Fruit fly (Drosophila melanogaster) whole organism, embryonic: ENCODE data around the gene aph-1.

Experiments
- Ada2b ChIP-seq: fragments of 200-800 bp; sonication (Bioruptor generic); IDR thresholded peaks from 2 replicates; pipeline ENCODE4 v1.3.6; 2022; ENCODE audit warnings: missing biosample characterization, missing genetic modification characterization
- Antp ChIP-seq: fragments of 200-800 bp; sonication (Bioruptor generic); optimal IDR thresholded peaks from 3 replicates; lab custom pipeline; 2016; ENCODE audit warnings: missing biosample characterization, missing genetic modification characterization
- Atf-2 ChIP-seq: fragments of 200-800 bp; sonication (Bioruptor generic); optimal IDR thresholded peaks from 2 replicates; lab custom pipeline; 2016; ENCODE audit warnings: missing biosample characterization, missing genetic modification characterization
- Bgb ChIP-seq: fragments of 200-800 bp; sonication (Bioruptor generic); IDR thresholded peaks from 2 replicates; pipeline ENCODE4 v1.3.6; 2022; ENCODE audit warnings: missing biosample characterization, missing genetic modification characterization; ENCODE audit not compliant: partially characterized antibody
- CG10209 ChIP-seq: fragments of 200-800 bp; sonication (Bioruptor generic); optimal IDR thresholded peaks from 3 replicates; lab custom pipeline; 2017; ENCODE audit warnings: missing biosample characterization, mild to moderate bottlenecking, missing genetic modification characterization, missing genetic modification reagents
- CG11093 ChIP-seq: fragments of 200-800 bp; sonication (Bioruptor generic); IDR thresholded peaks from 3 replicates; pipeline ENCODE4 v1.3.6; 2022; ENCODE audit warnings: missing biosample characterization, missing genetic modification characterization
- CG11398 ChIP-seq: fragments of 200-800 bp; sonication (Bioruptor generic); optimal IDR thresholded peaks from 2 replicates; lab custom pipeline; 2016; ENCODE audit warnings: missing biosample characterization, missing genetic modification characterization
- CG12236 ChIP-seq: fragments of 200-800 bp; sonication (Bioruptor generic); optimal IDR thresholded peaks from 2 replicates; lab custom pipeline; 2016; ENCODE audit warnings: missing biosample characterization, missing genetic modification characterization
- CG12769 ChIP-seq: fragments of 200-800 bp; sonication (Bioruptor generic); optimal IDR thresholded peaks from 2 replicates; lab custom pipeline; 2019; ENCODE audit warnings: missing biosample characterization, mild to moderate bottlenecking, missing genetic modification characterization, moderate library complexity
- CG12942 ChIP-seq: fragments of 200-800 bp; sonication (Bioruptor generic); optimal IDR thresholded peaks from 3 replicates; lab custom pipeline; 2016; ENCODE audit warnings: missing biosample characterization, missing genetic modification characterization
- CG13287 ChIP-seq: fragments of 200-800 bp; sonication (Bioruptor generic); IDR thresholded peaks from 2 replicates; pipeline ENCODE4 v1.3.6; 2022; ENCODE audit warnings: missing biosample characterization, missing genetic modification characterization; ENCODE audit not compliant: partially characterized antibody
- CG13296 ChIP-seq: fragments of 200-800 bp; sonication (Bioruptor generic); optimal IDR thresholded peaks from 3 replicates; lab custom pipeline; 2018; ENCODE audit warnings: missing biosample characterization, mild to moderate bottlenecking, missing genetic modification characterization
- CG13894 ChIP-seq: fragments of 200-800 bp; sonication (Bioruptor generic); optimal IDR thresholded peaks from 3 replicates; lab custom pipeline; 2018; ENCODE audit warnings: missing biosample characterization, mild to moderate bottlenecking, missing genetic modification characterization, moderate library complexity
- CG1792 ChIP-seq: fragments of 200-800 bp; sonication (Bioruptor generic); optimal IDR thresholded peaks from 2 replicates; lab custom pipeline; 2016; ENCODE audit warnings: missing biosample characterization, missing genetic modification characterization
- CG34224 ChIP-seq: fragments of 200-800 bp; sonication (Bioruptor generic); IDR thresholded peaks from 3 replicates; pipeline ENCODE4 v1.3.6; 2022; ENCODE audit warnings: missing biosample characterization, missing genetic modification characterization; ENCODE audit not compliant: partially characterized antibody
- CG34376 ChIP-seq: fragments of 200-800 bp; sonication (Bioruptor generic); optimal IDR thresholded peaks from 2 replicates; lab custom pipeline; 2018; ENCODE audit warnings: missing biosample characterization, mild to moderate bottlenecking, missing genetic modification characterization
- CG3838 ChIP-seq: fragments of 200-800 bp; sonication (Bioruptor generic); optimal IDR thresholded peaks from 3 replicates; lab custom pipeline; 2016; ENCODE audit warnings: missing biosample characterization, missing genetic modification characterization
- CG4404 ChIP-seq: fragments of 200-800 bp; sonication (Bioruptor generic); IDR thresholded peaks from 2 replicates; pipeline ENCODE4 v1.3.6; 2022; ENCODE audit warnings: missing biosample characterization, missing genetic modification characterization
- CG7271 ChIP-seq: fragments of 200-800 bp; sonication (Bioruptor generic); optimal IDR thresholded peaks from 2 replicates; lab custom pipeline; 2018; ENCODE audit warnings: missing biosample characterization, mild to moderate bottlenecking, missing genetic modification characterization, moderate library complexity
- CG7357 ChIP-seq: fragments of 200-800 bp; sonication (Bioruptor generic); IDR thresholded peaks from 3 replicates; pipeline ENCODE4 v1.3.6; 2022; ENCODE audit warnings: missing biosample characterization, missing genetic modification characterization
- CG7372 ChIP-seq: fragments of 200-800 bp; sonication (Bioruptor generic); IDR thresholded peaks from 2 replicates; pipeline ENCODE4 v1.3.6; 2022; ENCODE audit warnings: missing biosample characterization, missing genetic modification characterization
- CG9215 ChIP-seq: fragments of 200-800 bp; sonication (Bioruptor generic); IDR thresholded peaks from 2 replicates; pipeline ENCODE4 v1.3.6; 2022; ENCODE audit warnings: missing biosample characterization, missing genetic modification characterization
- CG9609 ChIP-seq: fragments of 200-800 bp; sonication (Bioruptor generic); optimal IDR thresholded peaks from 3 replicates; lab custom pipeline; 2016; ENCODE audit warnings: missing biosample characterization, missing genetic modification characterization
- CTCF ChIP-seq: fragments of 200-800 bp; sonication (Bioruptor generic); optimal IDR thresholded peaks from 2 replicates; lab custom pipeline; 2017; ENCODE audit warnings: missing biosample characterization, mild to moderate bottlenecking, missing genetic modification characterization, moderate library complexity
- Dip3 ChIP-seq: fragments of 200-800 bp; sonication (Bioruptor generic); optimal IDR thresholded peaks from 3 replicates; lab custom pipeline; 2016; ENCODE audit warnings: missing biosample characterization, missing genetic modification characterization
- E2f2 ChIP-seq: fragments of 200-800 bp; sonication (Bioruptor generic); IDR thresholded peaks from 2 replicates; pipeline ENCODE4 v1.3.6; 2022; ENCODE audit warnings: missing biosample characterization, missing genetic modification characterization
- Ets65A ChIP-seq: fragments of 200-800 bp; sonication (Bioruptor generic); peaks from one replicate; lab custom pipeline; 2016; ENCODE audit warnings: missing biosample characterization, missing genetic modification characterization
- Ets97D ChIP-seq: fragments of 200-800 bp; sonication (Bioruptor generic); optimal IDR thresholded peaks from 3 replicates; lab custom pipeline; 2016; ENCODE audit warnings: missing biosample characterization, missing genetic modification characterization
- Hr39 ChIP-seq: fragments of >200 bp; optimal IDR thresholded peaks from 2 replicates; lab custom pipeline; 2017
- Kr ChIP-seq: fragments of 200-800 bp; sonication (Bioruptor generic); optimal IDR thresholded peaks from 2 replicates; lab custom pipeline; 2017; ENCODE audit warnings: missing biosample characterization, mild to moderate bottlenecking, missing genetic modification characterization
- NK7.1 ChIP-seq: fragments of 200-800 bp; sonication (Bioruptor generic); optimal IDR thresholded peaks from 3 replicates; lab custom pipeline; 2016; ENCODE audit warnings: missing biosample characterization, missing genetic modification characterization
- Nf-YA ChIP-seq: fragments of 200-800 bp; sonication (Bioruptor generic); IDR thresholded peaks from 2 replicates; pipeline ENCODE4 v1.3.6; 2022; ENCODE audit warnings: missing biosample characterization, missing genetic modification characterization
- Optix ChIP-seq: fragments of 200-800 bp; sonication (Bioruptor generic); IDR thresholded peaks from 3 replicates; pipeline ENCODE4 v1.3.6; 2022; ENCODE audit warnings: missing biosample characterization, missing genetic modification characterization
- Sox100B ChIP-seq: fragments of 200-800 bp; sonication (Bioruptor generic); optimal IDR thresholded peaks from 3 replicates; lab custom pipeline; 2018; ENCODE audit warnings: missing biosample characterization, mild to moderate bottlenecking, missing genetic modification characterization
- bsh ChIP-seq, 2 experiments: fragments of 200-800 bp; sonication (Bioruptor generic); optimal IDR thresholded peaks; 2 replicates each; lab custom pipeline; 2017 to 2018; ENCODE audit warnings: mild to moderate bottlenecking in 2 of 2, missing biosample characterization in 2 of 2, missing genetic modification characterization in 2 of 2, moderate library complexity in 1 of 2
- ci ChIP-seq: fragments of 200-800 bp; sonication (Bioruptor generic); IDR thresholded peaks from 3 replicates; pipeline ENCODE4 v1.3.6; 2022; ENCODE audit warnings: missing biosample characterization, missing genetic modification characterization
- dmrt99B ChIP-seq: fragments of 200-800 bp; sonication (Bioruptor generic); optimal IDR thresholded peaks from 2 replicates; lab custom pipeline; 2018; ENCODE audit warnings: missing biosample characterization, mild to moderate bottlenecking, missing genetic modification characterization, moderate library complexity
- fd102C ChIP-seq: fragments of 200-800 bp; sonication (Bioruptor generic); optimal IDR thresholded peaks from 2 replicates; lab custom pipeline; 2018; ENCODE audit warnings: missing biosample characterization, mild to moderate bottlenecking, missing genetic modification characterization, moderate library complexity
- fd3F ChIP-seq: fragments of 200-800 bp; sonication (Bioruptor generic); optimal IDR thresholded peaks from 2 replicates; lab custom pipeline; 2018; ENCODE audit warnings: missing biosample characterization, mild to moderate bottlenecking, missing genetic modification characterization, moderate library complexity
- fd64A ChIP-seq: fragments of 200-800 bp; sonication (Bioruptor generic); optimal IDR thresholded peaks from 3 replicates; lab custom pipeline; 2018; ENCODE audit warnings: missing biosample characterization, mild to moderate bottlenecking, missing genetic modification characterization
- ftz-f1 ChIP-seq: fragments of 200-800 bp; sonication (Bioruptor generic); optimal IDR thresholded peaks from 2 replicates; lab custom pipeline; 2016; ENCODE audit warnings: missing biosample characterization, missing genetic modification characterization
- gsb ChIP-seq: fragments of 200-800 bp; sonication (Bioruptor generic); IDR thresholded peaks from 2 replicates; pipeline ENCODE4 v1.3.6; 2022; ENCODE audit warnings: missing biosample characterization, missing genetic modification characterization
- ind ChIP-seq: fragments of 200-800 bp; sonication (Bioruptor generic); optimal IDR thresholded peaks from 3 replicates; lab custom pipeline; 2016; ENCODE audit warnings: missing biosample characterization, missing genetic modification characterization
- insv ChIP-seq, 2 experiments: fragments of 200-800 bp; sonication (Bioruptor generic); optimal IDR thresholded peaks; 3 replicates each; lab custom pipeline; 2016 to 2018; ENCODE audit warnings: missing biosample characterization in 2 of 2, missing genetic modification characterization in 2 of 2
- lbe ChIP-seq: fragments of 200-800 bp; sonication (Bioruptor generic); optimal IDR thresholded peaks from 2 replicates; lab custom pipeline; 2016; ENCODE audit warnings: missing biosample characterization, mild to moderate bottlenecking, missing genetic modification characterization
- pb ChIP-seq: fragments of 200-800 bp; sonication (Bioruptor generic); optimal IDR thresholded peaks from 3 replicates; lab custom pipeline; 2016; ENCODE audit warnings: missing biosample characterization, missing genetic modification characterization
- pnt ChIP-seq: fragments of 200-800 bp; sonication (Bioruptor generic); optimal IDR thresholded peaks from 3 replicates; lab custom pipeline; 2016; ENCODE audit warnings: missing biosample characterization, missing genetic modification characterization
- psq ChIP-seq: fragments of 200-800 bp; sonication (Bioruptor generic); optimal IDR thresholded peaks from 2 replicates; lab custom pipeline; 2017; ENCODE audit warnings: missing biosample characterization, missing genetic modification characterization
- sqz ChIP-seq: fragments of 200-800 bp; sonication (Bioruptor generic); optimal IDR thresholded peaks from 3 replicates; lab custom pipeline; 2018; ENCODE audit warnings: missing biosample characterization, mild to moderate bottlenecking, missing genetic modification characterization
- toy ChIP-seq: fragments of 200-800 bp; sonication (Bioruptor generic); IDR thresholded peaks from 2 replicates; pipeline ENCODE4 v1.3.6; 2022; ENCODE audit warnings: missing biosample characterization, missing genetic modification characterization
- zf30C ChIP-seq: fragments of 200-800 bp; sonication (Bioruptor generic); optimal IDR thresholded peaks from 3 replicates; lab custom pipeline; 2018; ENCODE audit warnings: missing biosample characterization, mild to moderate bottlenecking, missing genetic modification characterization

Gene aph-1

DNA sequence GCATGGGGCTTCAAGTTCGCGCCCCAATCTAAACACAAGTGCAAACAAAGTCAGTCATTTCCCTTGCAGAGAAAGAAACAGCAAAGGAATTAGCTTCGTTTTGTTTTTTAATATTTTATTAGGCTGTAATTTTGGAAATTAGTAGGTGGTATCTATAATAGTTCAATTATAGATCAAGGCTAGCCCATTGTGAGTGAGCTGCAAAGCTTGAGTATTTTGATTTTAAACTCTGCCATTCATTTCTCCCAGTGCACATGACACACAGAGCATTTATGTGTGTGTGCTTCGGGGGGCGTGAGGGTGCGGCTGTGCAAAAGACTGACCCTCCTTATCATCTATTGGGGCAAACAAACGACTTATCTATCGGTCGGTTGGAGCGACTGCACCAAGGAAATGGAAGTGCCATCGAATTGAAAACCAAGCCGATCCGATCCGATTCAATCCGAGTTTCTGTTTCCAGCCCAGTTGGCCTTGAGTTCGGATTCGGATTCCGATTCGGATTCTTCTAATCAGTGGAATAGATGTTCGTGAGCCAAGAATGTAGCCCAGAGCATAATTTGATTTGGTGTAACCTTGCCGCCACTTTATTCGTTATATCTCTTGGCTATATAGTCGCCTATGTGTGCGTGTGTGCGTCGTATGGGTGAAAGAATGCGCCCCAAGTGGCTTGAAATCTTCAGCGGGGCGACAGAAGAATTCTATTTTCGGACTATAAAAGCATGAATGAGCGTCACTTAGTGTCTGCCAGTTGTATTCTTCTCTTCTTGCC, 34.5 kb upstream of the aph-1 start (continued):
- no peak for TF ChIP-seq CG13296 (GFP tag; lab: Kevin White, UChicago)
- TF ChIP-seq CG13894 (tag; lab: Kevin White, UChicago): no peak
- TF ChIP-seq Optix (GFP tag; lab: Robert Waterston, UW): 0 out of 3 replicates have a peak, but pooled peaks have one; percentile 47
- TF ChIP-seq CG34224 (GFP tag; lab: Robert Waterston, UW): no peak
- TF ChIP-seq CG9215 (GFP tag; lab: Robert Waterston, UW): no peak; the same call in 1 of the 2 replicates
- no peak for TF ChIP-seq zf30C (GFP tag; lab: Kevin White, UChicago)
- no peak for TF ChIP-seq Dip3 (GFP tag; lab: Kevin White, UChicago)
- no peak for TF ChIP-seq psq (GFP tag; lab: Kevin White, UChicago)
- no peak for TF ChIP-seq Atf-2 (GFP tag; lab: Kevin White, UChicago)
- TF ChIP-seq CG11398 (GFP tag; lab: Kevin White, UChicago): no peak
- TF ChIP-seq E2f2 (GFP tag; lab: Robert Waterston, UW): no peak; the same call in 1 of the 2 replicates
- TF ChIP-seq Sox100B: peak; percentile 33
- TF ChIP-seq gsb (GFP tag; lab: Robert Waterston, UW): no peak
- TF ChIP-seq Hr39 (lab: Kevin White, UChicago): no peak
- TF ChIP-seq Ada2b: no peak
- no peak for TF ChIP-seq fd102C (GFP tag; lab: Kevin White, UChicago)
- no peak for TF ChIP-seq CG4404 (GFP tag; lab: Robert Waterston, UW)
- TF ChIP-seq Kr: no peak
- TF ChIP-seq CG12942 (GFP tag; lab: Kevin White, UChicago): no peak
- TF ChIP-seq CG13287 (GFP tag; lab: Robert Waterston, UW): no peak
- no peak for TF ChIP-seq CG12236 (GFP tag; lab: Kevin White, UChicago)
- no peak for TF ChIP-seq Bgb (GFP tag; lab: Robert Waterston, UW)
- TF ChIP-seq toy (GFP tag; lab: Robert Waterston, UW): no peak
- TF ChIP-seq ind (GFP tag; lab: Kevin White, UChicago): peak; percentile 40
- no peak for TF ChIP-seq Ets65A (GFP tag; lab: Kevin White, UChicago)
- no peak for TF ChIP-seq NK7.1 (GFP tag; lab: Kevin White, UChicago)
- peak; percentile 24 for TF ChIP-seq CG12769 (tag; lab: Kevin White, UChicago)
- TF ChIP-seq CG3838: no peak
- no peak for TF ChIP-seq CG7271
- TF ChIP-seq fd64A (GFP tag; lab: Kevin White, UChicago): no peak
- peak; percentile 63 for TF ChIP-seq ftz-f1 (GFP tag; lab: Kevin White, UChicago)
- TF ChIP-seq CG10209: peak; percentile 8
- TF ChIP-seq pnt (GFP tag; lab: Kevin White, UChicago): peak; percentile 37
- TF ChIP-seq Antp (GFP tag; lab: Kevin White, UChicago): peak; percentile 26
- TF ChIP-seq CG7357 (GFP tag; lab: Robert Waterston, UW): no peak
- no peak for TF ChIP-seq CG9609 (GFP tag; lab: Kevin White, UChicago)
- no peak for TF ChIP-seq Nf-YA (GFP tag; lab: Robert Waterston, UW)
- TF ChIP-seq insv (GFP tag; optimal IDR thresholded peaks at IDR 0.05; lab: Kevin White, UChicago): no peak
- TF ChIP-seq CG7372 (GFP tag; lab: Robert Waterston, UW): no peak
- TF ChIP-seq ci (GFP tag; lab: Robert Waterston, UW): no peak
- TF ChIP-seq bsh (GFP tag; optimal IDR thresholded peaks at IDR 0.05; lab: Kevin White, UChicago): peak in 1 of 2 experiments; percentile 15
- TF ChIP-seq CG34376 (GFP tag; lab: Kevin White, UChicago): peak; percentile 38
- TF ChIP-seq lbe (GFP tag; lab: Kevin White, UChicago): no peak
- TF ChIP-seq sqz (GFP tag; lab: Kevin White, UChicago): no peak
- TF ChIP-seq pb (GFP tag; lab: Kevin White, UChicago): no peak
- 0 out of 3 replicates have a peak, but pooled peaks have one; percentile 22 for TF ChIP-seq CG11093 (GFP tag; lab: Robert Waterston, UW)
- TF ChIP-seq dmrt99B (tag; lab: Kevin White, UChicago): peak; percentile 68
- no peak for TF ChIP-seq CG1792 (GFP tag; lab: Kevin White, UChicago)
- peak; percentile 0 for TF ChIP-seq fd3F (GFP tag; lab: Kevin White, UChicago)
- TF ChIP-seq Ets97D (GFP tag; lab: Kevin White, UChicago): no peak
- no peak for TF ChIP-seq CTCF (GFP tag; lab: Kevin White, UChicago)
